Worm (Caenorhabditis elegans): ENCODE results near the gene C14B1.8.

Gene C14B1.8

ce11 chrIII:3699275-3699674 is 20.2 kb downstream of the C14B1.8 start, which contains the start of gene cyn-9:
cyn-9 (minus strand) TSS chrIII:3699640.
- TF ChIP-seq unc-62 (GFP tag; optimal IDR thresholded peaks at IDR 0.05) (no peak), ceh-28 (tag; optimal IDR thresholded peaks at IDR 0.05) (peak; percentile 25), ama-1 (optimal IDR thresholded peaks at IDR 0.05) (no peak), egl-5 (tag; optimal IDR thresholded peaks at IDR 0.05) (no peak), jun-1 (tag; optimal IDR thresholded peaks at IDR 0.05) (no peak), lsy-12 (tag; optimal IDR thresholded peaks at IDR 0.05) (no peak), nhr-43 (tag; optimal IDR thresholded peaks at IDR 0.05; ENCODE audit: poor library complexity, severe bottlenecking) (peak; percentile 26), ztf-11 (tag; optimal IDR thresholded peaks at IDR 0.05) (no peak), eor-1 (tag; optimal IDR thresholded peaks at IDR 0.05) (no peak), fkh-10 (GFP tag; optimal IDR thresholded peaks at IDR 0.05) (no peak), snpc-4 (tag; optimal IDR thresholded peaks at IDR 0.05) (no peak), aly-2 (tag; optimal IDR thresholded peaks at IDR 0.05) (no peak), pqm-1 (tag; optimal IDR thresholded peaks at IDR 0.05) (no peak), sea-2 (GFP tag; optimal IDR thresholded peaks at IDR 0.05) (no peak), nhr-12 (tag; optimal IDR thresholded peaks at IDR 0.05) (no peak), elt-3 (tag; optimal IDR thresholded peaks at IDR 0.05) (no peak), ceh-16 (tag; optimal IDR thresholded peaks at IDR 0.05) (no peak), egl-27 (tag; optimal IDR thresholded peaks at IDR 0.05) (no peak), nhr-23 (tag; optimal IDR thresholded peaks at IDR 0.05) (peak; percentile 54), mdl-1 (tag; optimal IDR thresholded peaks at IDR 0.05) (no peak)

ce11 chrIII:3698366-3698765 is 21.1 kb downstream of the C14B1.8 start:
- TF ChIP-seq lin-39 (tag; optimal IDR thresholded peaks at IDR 0.05) (no peak), nhr-77 (tag; optimal IDR thresholded peaks at IDR 0.05) (no peak), nhr-12 (tag; optimal IDR thresholded peaks at IDR 0.05) (no peak), nhr-237 (tag; optimal IDR thresholded peaks at IDR 0.05) (no peak), lsy-12 (tag; optimal IDR thresholded peaks at IDR 0.05) (no peak), elt-3 (tag; optimal IDR thresholded peaks at IDR 0.05) (no peak), nhr-43 (tag; optimal IDR thresholded peaks at IDR 0.05; ENCODE audit: poor library complexity, severe bottlenecking) (no peak), mml-1 (tag; optimal IDR thresholded peaks at IDR 0.05) (no peak)

- TF ChIP-seq unc-39 (tag; optimal IDR thresholded peaks at IDR 0.05) (no peak), mdl-1 (tag; optimal IDR thresholded peaks at IDR 0.05) (no peak), elt-2 (tag; optimal IDR thresholded peaks at IDR 0.05) (no peak), ceh-16 (tag; optimal IDR thresholded peaks at IDR 0.05) (no peak), fos-1 (tag; optimal IDR thresholded peaks at IDR 0.05) (no peak), elt-3 (tag; optimal IDR thresholded peaks at IDR 0.05) (no peak), aly-2 (tag; optimal IDR thresholded peaks at IDR 0.05) (no peak)
These were observed 24.9 kb downstream of the C14B1.8 start, which contains the start of gene npr-15 for ce11 chrIII:3694572-3694971. npr-15 (minus strand) TSS chrIII:3694672.

- no peak for TF ChIP-seq ztf-4 (tag; optimal IDR thresholded peaks at IDR 0.05)
- TF ChIP-seq mdl-1 (tag; optimal IDR thresholded peaks at IDR 0.05): no peak
- TF ChIP-seq fkh-10 (GFP tag; optimal IDR thresholded peaks at IDR 0.05): no peak
- no peak for TF ChIP-seq unc-62 (GFP tag; optimal IDR thresholded peaks at IDR 0.05)
- no peak for TF ChIP-seq mml-1 (tag; optimal IDR thresholded peaks at IDR 0.05)
- TF ChIP-seq tbx-2 (tag; optimal IDR thresholded peaks at IDR 0.05): no peak
- TF ChIP-seq nhr-237 (tag; optimal IDR thresholded peaks at IDR 0.05): no peak
- TF ChIP-seq elt-1 (tag; optimal IDR thresholded peaks at IDR 0.05): no peak
- TF ChIP-seq snpc-4 (tag; optimal IDR thresholded peaks at IDR 0.05): no peak
- no peak for TF ChIP-seq ceh-9 (tag; optimal IDR thresholded peaks at IDR 0.05)
- no peak for TF ChIP-seq hmg-11 (tag; optimal IDR thresholded peaks at IDR 0.05)
- no peak for TF ChIP-seq nhr-77 (tag; optimal IDR thresholded peaks at IDR 0.05)
- TF ChIP-seq nhr-67 (tag; optimal IDR thresholded peaks at IDR 0.05): no peak
- TF ChIP-seq egl-5 (tag; optimal IDR thresholded peaks at IDR 0.05): no peak
- TF ChIP-seq aly-2 (tag; optimal IDR thresholded peaks at IDR 0.05): no peak
These were observed 27.0 kb downstream of the C14B1.8 start for ce11 chrIII:3692516-3692915.

- no peak for TF ChIP-seq lin-15B (tag; optimal IDR thresholded peaks at IDR 0.05)
- no peak for TF ChIP-seq nhr-43 (tag; optimal IDR thresholded peaks at IDR 0.05; ENCODE audit: poor library complexity, severe bottlenecking)
- no peak for TF ChIP-seq nhr-76 (tag; optimal IDR thresholded peaks at IDR 0.05)
- peak; percentile 87 for TF ChIP-seq nfya-1 (tag; optimal IDR thresholded peaks at IDR 0.05; ENCODE audit: insufficient read depth)
- no peak for TF ChIP-seq elt-1 (tag; optimal IDR thresholded peaks at IDR 0.05)
These were observed 36.5 kb downstream of the C14B1.8 start for ce11 chrIII:3682869-3683403.

All from whole organism, L3 larva.